Worm (Caenorhabditis elegans): ENCODE data around the gene C39D10.11.

DNA sequence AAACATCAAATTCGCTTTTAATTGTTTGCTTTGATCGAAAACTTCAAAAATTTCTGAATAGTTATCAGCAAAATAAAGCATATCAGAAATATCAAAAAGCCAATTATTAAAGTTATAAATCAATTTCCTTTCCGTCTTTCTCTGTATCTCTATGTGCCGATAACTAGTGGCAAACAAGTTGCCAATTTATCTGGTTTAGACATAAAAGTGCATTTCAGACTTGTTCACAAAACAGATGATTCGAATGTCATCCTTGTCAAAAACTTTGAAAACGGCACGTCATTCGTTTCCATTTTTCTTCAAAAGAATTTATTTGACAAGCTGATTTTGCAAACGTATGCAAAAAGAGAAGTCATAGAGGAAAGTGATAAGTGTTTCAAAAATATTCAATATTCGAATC lies 35.8 kb upstream of the C39D10.11 start:
- TF ChIP-seq aly-2 (tag; optimal IDR thresholded peaks at IDR 0.05) (no peak), ZK546.5 (tag; optimal IDR thresholded peaks at IDR 0.05) (no peak), unc-62 (GFP tag; optimal IDR thresholded peaks at IDR 0.05) (no peak), nhr-11 (tag; optimal IDR thresholded peaks at IDR 0.05) (no peak)

Measured in whole organism, L3 larva.